Worm (Caenorhabditis elegans): Measurements from ENCODE around the gene C16C8.8.

C16C8.8 gene

DNA sequence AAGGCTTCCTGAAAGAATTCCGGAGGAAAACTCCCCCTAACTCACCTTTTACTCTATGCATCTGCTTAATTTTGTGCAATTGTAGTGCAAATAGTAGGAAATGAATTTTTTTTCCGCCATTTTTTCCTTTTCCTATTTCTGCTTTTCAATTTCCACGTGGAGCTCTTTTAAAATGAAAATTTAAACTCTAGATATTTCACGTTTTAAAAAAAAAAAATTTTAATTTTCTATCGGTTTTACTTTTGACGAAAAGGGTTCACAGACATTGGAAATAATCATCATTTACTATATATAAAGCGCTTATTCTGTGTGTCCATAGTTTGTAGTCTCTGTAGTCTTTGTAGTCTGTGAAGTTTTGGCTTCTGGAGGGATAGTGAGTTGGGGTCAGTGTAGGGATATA, 20.1 kb upstream of the C16C8.8 start, which contains the start of gene Y49F6B.8:
TSS of gene Y49F6B.8 (minus strand) at position 101 of the 400 bp plus-strand sequence.
- no peak for TF ChIP-seq bed-3 (GFP tag; optimal IDR thresholded peaks at IDR 0.05)
- no peak for TF ChIP-seq mep-1 (tag; optimal IDR thresholded peaks at IDR 0.05)
- TF ChIP-seq nhr-12 (tag; optimal IDR thresholded peaks at IDR 0.05): no peak
- TF ChIP-seq M03D4.4 (tag; optimal IDR thresholded peaks at IDR 0.05): no peak
- no peak for TF ChIP-seq flh-1 (GFP tag; optimal IDR thresholded peaks at IDR 0.05)
- no peak for TF ChIP-seq hlh-1 (tag; optimal IDR thresholded peaks at IDR 0.05)
- no peak for TF ChIP-seq mls-2 (tag; optimal IDR thresholded peaks at IDR 0.05)
- TF ChIP-seq elt-3 (tag; optimal IDR thresholded peaks at IDR 0.05): no peak

ce11 chrII:3477171-3477570, 15.7 kb upstream of the C16C8.8 start, which contains the start of gene fbxb-104:
Gene fbxb-104 (minus strand): TSS chrII:3477271.
- no peak for TF ChIP-seq snpc-4 (tag; optimal IDR thresholded peaks at IDR 0.05)

ce11 chrII:3476536-3476935, 15.1 kb upstream of the C16C8.8 start:
- no peak for TF ChIP-seq unc-39 (tag; optimal IDR thresholded peaks at IDR 0.05)
- no peak for TF ChIP-seq pha-4 (tag; optimal IDR thresholded peaks at IDR 0.05)
- TF ChIP-seq tbx-8 (GFP tag; optimal IDR thresholded peaks at IDR 0.05): no peak
- TF ChIP-seq nhr-237 (tag; optimal IDR thresholded peaks at IDR 0.05): no peak
- no peak for TF ChIP-seq ztf-11 (tag; optimal IDR thresholded peaks at IDR 0.05)
- no peak for TF ChIP-seq lin-32 (GFP tag; optimal IDR thresholded peaks at IDR 0.05)
- TF ChIP-seq lin-13 (tag; optimal IDR thresholded peaks at IDR 0.05): no peak
- TF ChIP-seq snpc-4 (tag; optimal IDR thresholded peaks at IDR 0.05): no peak
- TF ChIP-seq elt-3 (tag; optimal IDR thresholded peaks at IDR 0.05): no peak
- TF ChIP-seq elt-1 (tag; optimal IDR thresholded peaks at IDR 0.05; ENCODE audit: borderline replicate concordance, insufficient read depth): no peak
- TF ChIP-seq nhr-76 (tag; optimal IDR thresholded peaks at IDR 0.05): no peak

DNA sequence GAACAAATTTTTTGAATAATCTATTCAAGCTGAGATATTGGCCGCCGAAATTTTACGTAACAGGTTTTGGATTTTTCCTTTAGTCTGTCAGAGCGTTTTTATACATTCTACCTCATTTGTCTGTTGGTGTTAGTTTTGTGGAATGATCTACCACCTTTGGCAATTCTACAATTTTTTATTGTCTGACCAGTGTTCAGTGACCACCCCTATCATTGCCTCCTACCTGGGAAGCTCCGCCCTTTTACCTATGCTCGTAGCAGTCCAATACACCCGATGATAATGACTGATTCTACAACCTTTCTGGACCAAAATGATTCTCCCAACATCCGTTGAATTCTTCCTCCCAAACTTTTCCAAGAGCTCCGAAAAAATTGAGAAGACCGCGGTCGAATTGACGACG, 12.3 kb upstream of the C16C8.8 start, which contains the start of gene sdz-32:
TSS of gene sdz-32 (plus strand) at position 301 of the 400 bp plus-strand sequence.
- TF ChIP-seq elt-1 (tag; optimal IDR thresholded peaks at IDR 0.05; ENCODE audit: borderline replicate concordance, insufficient read depth): no peak
- no peak for TF ChIP-seq ztf-11 (tag; optimal IDR thresholded peaks at IDR 0.05)
- no peak for TF ChIP-seq nhr-237 (tag; optimal IDR thresholded peaks at IDR 0.05)
- TF ChIP-seq nhr-76 (tag; optimal IDR thresholded peaks at IDR 0.05): no peak
- no peak for TF ChIP-seq nhr-12 (tag; optimal IDR thresholded peaks at IDR 0.05)
- no peak for TF ChIP-seq ham-2 (GFP tag; optimal IDR thresholded peaks at IDR 0.05)
- TF ChIP-seq ces-1 (GFP tag; optimal IDR thresholded peaks at IDR 0.05): no peak

DNA sequence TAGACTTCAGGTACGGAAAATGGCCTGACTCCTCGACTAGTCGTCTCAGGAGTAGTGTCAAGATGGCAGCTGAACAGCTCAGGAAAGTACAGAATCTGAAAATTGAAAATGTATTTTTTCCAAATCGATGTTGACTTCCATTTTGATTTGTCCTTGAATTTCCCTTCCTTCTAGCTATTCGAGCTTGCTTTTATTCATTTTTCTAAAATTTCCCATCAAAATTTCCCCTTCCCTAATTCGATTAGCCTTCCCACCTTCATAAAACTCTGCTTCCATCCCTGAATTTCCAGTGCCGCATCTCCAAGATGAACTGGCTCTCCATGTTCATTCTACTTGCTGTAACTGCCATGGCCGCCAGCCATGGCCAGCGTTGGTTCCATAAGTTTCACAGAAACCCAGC, 11.3 kb upstream of the C16C8.8 start, which contains the start of gene Y49F6B.6:
TSS of gene Y49F6B.6 (plus strand) at position 301 of the 400 bp plus-strand sequence.
- TF ChIP-seq ham-2 (GFP tag; optimal IDR thresholded peaks at IDR 0.05) (no peak), ces-1 (GFP tag; optimal IDR thresholded peaks at IDR 0.05) (no peak), nhr-237 (tag; optimal IDR thresholded peaks at IDR 0.05) (no peak), ceh-39 (tag; optimal IDR thresholded peaks at IDR 0.05) (no peak), mep-1 (tag; optimal IDR thresholded peaks at IDR 0.05) (no peak)

- TF ChIP-seq hlh-1 (tag; optimal IDR thresholded peaks at IDR 0.05) (no peak), M03D4.4 (tag; optimal IDR thresholded peaks at IDR 0.05) (no peak), ceh-43 (GFP tag; optimal IDR thresholded peaks at IDR 0.05) (no peak), unc-120 (tag; optimal IDR thresholded peaks at IDR 0.05; ENCODE audit: poor library complexity, severe bottlenecking) (no peak), sptf-1 (tag; optimal IDR thresholded peaks at IDR 0.05) (no peak), ham-2 (GFP tag; optimal IDR thresholded peaks at IDR 0.05) (no peak), zip-8 (tag; optimal IDR thresholded peaks at IDR 0.05) (no peak), lsy-2 (tag; optimal IDR thresholded peaks at IDR 0.05) (no peak), snpc-4 (tag; optimal IDR thresholded peaks at IDR 0.05) (no peak), nhr-76 (tag; optimal IDR thresholded peaks at IDR 0.05) (no peak), flh-1 (GFP tag; optimal IDR thresholded peaks at IDR 0.05) (no peak), nhr-12 (tag; optimal IDR thresholded peaks at IDR 0.05) (no peak), mab-5 (tag; optimal IDR thresholded peaks at IDR 0.05) (no peak), mep-1 (tag; optimal IDR thresholded peaks at IDR 0.05) (no peak)
Observed at ce11 chrII:3472316-3472715, 10.8 kb upstream of the C16C8.8 start, which contains the start of gene Y49F6B.12. Gene Y49F6B.12 (minus strand): TSS chrII:3472416.

DNA sequence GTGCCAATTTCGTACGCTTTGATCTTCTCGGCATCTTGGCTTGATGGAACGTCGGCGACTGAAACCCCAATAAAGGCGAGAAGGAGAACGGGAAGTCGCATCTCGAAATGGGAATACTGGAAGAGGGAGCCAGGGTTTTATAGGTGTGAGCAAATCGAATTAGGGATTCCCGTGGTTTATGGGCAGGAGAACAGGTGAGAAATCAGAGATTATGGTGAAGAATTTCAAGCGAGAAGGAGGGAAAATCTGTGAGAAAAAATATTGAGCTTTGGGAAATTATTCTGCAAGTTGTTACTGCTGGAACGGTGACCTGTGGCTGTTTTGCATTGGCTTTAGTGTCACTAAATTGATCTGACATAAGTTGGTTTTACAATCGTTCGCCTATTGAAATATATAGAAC, 10.1 kb upstream of the C16C8.8 start, which contains the start of gene Y49F6B.13:
TSS of gene Y49F6B.13 (minus strand) at position 101 of the 400 bp plus-strand sequence.
- TF ChIP-seq elt-3 (tag; optimal IDR thresholded peaks at IDR 0.05): no peak
- no peak for TF ChIP-seq bed-3 (GFP tag; optimal IDR thresholded peaks at IDR 0.05)
- TF ChIP-seq sptf-1 (tag; optimal IDR thresholded peaks at IDR 0.05): no peak
- TF ChIP-seq ztf-11 (tag; optimal IDR thresholded peaks at IDR 0.05): no peak
- no peak for TF ChIP-seq ceh-83 (GFP tag; optimal IDR thresholded peaks at IDR 0.05)
- no peak for TF ChIP-seq unc-39 (tag; optimal IDR thresholded peaks at IDR 0.05)
- TF ChIP-seq sem-2 (GFP tag; optimal IDR thresholded peaks at IDR 0.05): no peak
- TF ChIP-seq blmp-1 (tag; optimal IDR thresholded peaks at IDR 0.05): no peak
- no peak for TF ChIP-seq mab-5 (tag; optimal IDR thresholded peaks at IDR 0.05)
- TF ChIP-seq M03D4.4 (tag; optimal IDR thresholded peaks at IDR 0.05): no peak
- TF ChIP-seq tbx-8 (GFP tag; optimal IDR thresholded peaks at IDR 0.05): no peak
- TF ChIP-seq nhr-76 (tag; optimal IDR thresholded peaks at IDR 0.05): no peak
- no peak for TF ChIP-seq mep-1 (tag; optimal IDR thresholded peaks at IDR 0.05)
- no peak for TF ChIP-seq lsy-2 (tag; optimal IDR thresholded peaks at IDR 0.05)
- TF ChIP-seq flh-1 (GFP tag; optimal IDR thresholded peaks at IDR 0.05): no peak
- TF ChIP-seq nhr-12 (tag; optimal IDR thresholded peaks at IDR 0.05): no peak
- TF ChIP-seq elt-1 (tag; optimal IDR thresholded peaks at IDR 0.05; ENCODE audit: borderline replicate concordance, insufficient read depth): no peak
- no peak for TF ChIP-seq zip-8 (tag; optimal IDR thresholded peaks at IDR 0.05)
- no peak for TF ChIP-seq pha-4 (tag; optimal IDR thresholded peaks at IDR 0.05)
- TF ChIP-seq nhr-2 (tag; optimal IDR thresholded peaks at IDR 0.05): no peak
